Worm (Caenorhabditis elegans): ENCODE measurements around the gene D1046.4.

The D1046.4 gene

DNA sequence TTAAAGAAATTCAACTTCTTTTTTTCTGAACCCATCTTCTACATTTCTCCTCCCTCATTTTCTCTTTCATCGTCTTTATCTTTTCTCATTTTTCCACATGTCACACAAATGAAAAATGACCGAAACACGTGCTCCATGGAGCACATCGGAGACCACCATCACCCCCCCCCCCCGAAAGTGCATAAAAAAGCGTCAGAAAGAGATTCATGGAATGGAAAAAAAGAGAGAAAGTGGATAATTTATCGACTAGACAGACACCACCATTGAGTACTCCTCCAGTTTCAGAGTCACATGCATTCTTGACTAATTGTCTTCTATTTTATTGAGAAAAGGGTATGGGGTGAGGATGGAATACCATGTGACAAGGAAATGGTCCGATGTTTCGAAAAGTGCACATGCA, 13.5 kb downstream of the D1046.4 start (continued):
- TF ChIP-seq gei-17 (GFP tag; optimal IDR thresholded peaks at IDR 0.05) (no peak), dpff-1 (tag; optimal IDR thresholded peaks at IDR 0.05) (no peak)

DNA sequence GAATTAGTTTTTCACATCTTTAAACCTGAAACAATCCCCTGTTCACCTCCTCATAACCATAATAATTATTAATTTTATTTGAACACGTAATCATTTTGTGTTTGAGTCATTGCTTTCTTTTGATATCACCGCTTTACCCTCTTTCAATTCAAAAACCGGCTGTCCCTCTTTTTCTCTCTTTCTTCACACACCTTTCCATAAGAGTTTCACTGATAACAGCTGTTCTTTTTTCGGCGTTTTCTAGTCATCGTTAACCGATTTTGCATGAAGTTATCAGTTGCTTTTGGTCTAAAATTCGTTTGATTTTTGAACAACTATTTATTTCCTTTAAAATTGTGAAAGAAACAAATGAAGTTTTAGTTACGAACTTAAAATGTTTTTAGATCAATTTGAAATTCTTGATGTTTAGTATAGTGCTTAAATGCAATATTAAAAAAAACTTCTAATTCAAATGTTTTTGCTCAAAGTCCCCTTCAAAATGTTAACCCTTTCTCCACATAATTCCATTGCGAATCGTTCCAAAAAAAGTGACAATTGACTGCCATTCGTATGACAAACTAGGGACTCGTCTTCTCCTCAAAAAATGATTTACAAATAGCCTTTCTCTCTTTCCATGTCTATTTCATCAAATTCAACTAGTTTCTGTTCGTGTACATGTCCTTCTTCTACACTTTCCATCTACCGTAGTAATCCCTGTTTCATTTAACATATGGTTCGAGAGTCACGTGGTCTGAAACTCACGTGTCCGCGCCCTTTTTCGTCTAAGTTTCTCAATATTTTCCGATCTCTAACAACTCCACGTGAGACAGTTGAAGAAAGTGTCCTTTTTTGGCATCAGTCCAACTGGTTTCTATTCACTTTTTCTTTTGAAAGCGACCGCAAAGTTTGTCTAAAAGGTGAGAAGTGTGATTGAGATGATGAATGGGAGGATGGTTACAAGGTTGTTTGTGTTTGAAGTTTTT, 15.7 kb downstream of the D1046.4 start:
- TF ChIP-seq lin-40 (tag; optimal IDR thresholded peaks at IDR 0.05) = peak; percentile 94
- TF ChIP-seq ceh-27 (GFP tag; optimal IDR thresholded peaks at IDR 0.05) = peak; percentile 70
- no peak for TF ChIP-seq ztf-3 (GFP tag; optimal IDR thresholded peaks at IDR 0.05)
- no peak for TF ChIP-seq attf-3 (GFP tag; conservative IDR thresholded peaks at IDR 0.05)
- TF ChIP-seq F55B11.4 (tag; optimal IDR thresholded peaks at IDR 0.05; ENCODE audit: borderline replicate concordance, insufficient read depth) = no peak
- TF ChIP-seq madf-6 (GFP tag; IDR thresholded peaks at IDR 0.05) = no peak
- TF ChIP-seq tbp1 (GFP tag; optimal IDR thresholded peaks at IDR 0.05) = peak; percentile 45
- TF ChIP-seq chd-7 (tag; optimal IDR thresholded peaks at IDR 0.05) = peak; percentile 78
- peak in 1 of 2 experiments; percentile 68 for TF ChIP-seq let-607 (tag; optimal IDR thresholded peaks at IDR 0.05)
- TF ChIP-seq die-1 (tag; optimal IDR thresholded peaks at IDR 0.05) = peak; percentile 19
- TF ChIP-seq gei-17 (GFP tag; optimal IDR thresholded peaks at IDR 0.05) = peak; percentile 50
- peak; percentile 95 for TF ChIP-seq somi-1 (GFP tag; optimal IDR thresholded peaks at IDR 0.05)
- peak; percentile 69 for TF ChIP-seq F22D6.2 (tag; optimal IDR thresholded peaks at IDR 0.05)
- TF ChIP-seq hrde-1 (tag; optimal IDR thresholded peaks at IDR 0.05; ENCODE audit: borderline replicate concordance) = no peak
- no peak for TF ChIP-seq dpff-1 (tag; optimal IDR thresholded peaks at IDR 0.05)
- peak; percentile 67 for TF ChIP-seq C06A6.2 (GFP tag; conservative IDR thresholded peaks at IDR 0.05)
- TF ChIP-seq Y53G8AR.9 (GFP tag; conservative IDR thresholded peaks at IDR 0.05) = 0 out of 2 replicates have a peak, but pooled peaks have one; percentile 65
- peak; percentile 66 for TF ChIP-seq nhr-80 (tag; optimal IDR thresholded peaks at IDR 0.05)
- peak; percentile 56 for TF ChIP-seq hmg-1.2 (GFP tag; IDR thresholded peaks at IDR 0.05)
- peak; percentile 32 for TF ChIP-seq tlf-1 (GFP tag; optimal IDR thresholded peaks at IDR 0.05)
- peak; percentile 42; the same call in 1 of the 2 replicates for TF ChIP-seq ekl-4 (GFP tag; IDR thresholded peaks at IDR 0.05)
- TF ChIP-seq cebp-1 (GFP tag; IDR thresholded peaks at IDR 0.05) = 0 out of 2 replicates have a peak, but pooled peaks have one; percentile 29
- TF ChIP-seq cebp-1 (tag; optimal IDR thresholded peaks at IDR 0.05) = peak; percentile 82
- TF ChIP-seq ztf-26 (tag; optimal IDR thresholded peaks at IDR 0.05) = peak; percentile 86
- TF ChIP-seq atf-7 (tag; optimal IDR thresholded peaks at IDR 0.05) = no peak
- TF ChIP-seq attf-5 (GFP tag; optimal IDR thresholded peaks at IDR 0.05) = peak; percentile 62
- TF ChIP-seq K11D2.4 (GFP tag; IDR thresholded peaks at IDR 0.05) = peak; percentile 68
- TF ChIP-seq ztf-22 (GFP tag; optimal IDR thresholded peaks at IDR 0.05) = peak; percentile 43

- TF ChIP-seq ets-4 (GFP tag; optimal IDR thresholded peaks at IDR 0.05) (no peak), ekl-4 (GFP tag; IDR thresholded peaks at IDR 0.05) (no peak), nfya-1 (tag; optimal IDR thresholded peaks at IDR 0.05; ENCODE audit: borderline replicate concordance, insufficient read depth) (no peak), cebp-1 (GFP tag; IDR thresholded peaks at IDR 0.05) (no peak), cebp-1 (tag; optimal IDR thresholded peaks at IDR 0.05) (peak; percentile 8), let-607 (tag; optimal IDR thresholded peaks at IDR 0.05) (peak; percentile 63 to 85), unc-130 (GFP tag; optimal IDR thresholded peaks at IDR 0.05) (no peak), zim-3 (tag; optimal IDR thresholded peaks at IDR 0.05) (no peak), nhr-80 (tag; optimal IDR thresholded peaks at IDR 0.05) (peak; percentile 66)
These were observed 18.4 kb downstream of the D1046.4 start for ce11 chrIV:8951953-8952567.
